Worm (Caenorhabditis elegans) whole organism, mixed stage, embryonic: ENCODE measurements around the gene scrm-8.

Source experiments
- ces-1 ChIP-seq: fragments of 150-350 bp; optimal IDR thresholded peaks from 2 replicates; lab custom pipeline; 2014; ENCODE audit warnings: missing biosample characterization, missing genetic modification reagents, missing genetic modification characterization
- cnd-1 ChIP-seq: fragments of 200-800 bp; sonication (Bioruptor generic); optimal IDR thresholded peaks from 2 replicates; lab custom pipeline; 2018; ENCODE audit warnings: mild to moderate bottlenecking, missing genetic modification characterization, missing compliant biosample characterization
- elt-1 ChIP-seq: sonication (generic microtip); optimal IDR thresholded peaks from 2 replicates; lab custom pipeline; 2017; ENCODE audit warnings: missing genetic modification characterization, mild to moderate bottlenecking, missing compliant biosample characterization, antibody characterized with exemption, moderate library complexity, borderline replicate concordance; ENCODE audit not compliant: insufficient read depth
- elt-3 ChIP-seq: fragments of 150-350 bp; optimal IDR thresholded peaks from 2 replicates; lab custom pipeline; 2014; ENCODE audit warnings: missing biosample characterization, missing genetic modification characterization
- lsy-2 ChIP-seq: fragments of 150-350 bp; optimal IDR thresholded peaks from 2 replicates; lab custom pipeline; 2014; ENCODE audit warnings: missing biosample characterization, missing genetic modification characterization
- mep-1 ChIP-seq: fragments of 150-350 bp; optimal IDR thresholded peaks from 2 replicates; lab custom pipeline; 2017; ENCODE audit warnings: missing biosample characterization, missing genetic modification reagents, missing genetic modification characterization, inconsistent platforms
- nhr-12 ChIP-seq: fragments of 150-350 bp; optimal IDR thresholded peaks from 2 replicates; lab custom pipeline; 2014; ENCODE audit warnings: missing biosample characterization, missing genetic modification characterization
- nhr-28 ChIP-seq: fragments of 150-350 bp; optimal IDR thresholded peaks from 2 replicates; lab custom pipeline; 2014; ENCODE audit warnings: missing biosample characterization, missing genetic modification characterization
- pha-4 ChIP-seq: fragments of 150-350 bp; optimal IDR thresholded peaks from 2 replicates; lab custom pipeline; 2018; ENCODE audit warnings: missing biosample characterization, missing genetic modification reagents, missing genetic modification characterization
- sptf-1 ChIP-seq: sonication (generic microtip); optimal IDR thresholded peaks from 2 replicates; lab custom pipeline; 2017; ENCODE audit warnings: mild to moderate bottlenecking, missing genetic modification characterization, moderate library complexity, missing compliant biosample characterization
- unc-62 ChIP-seq: fragments of 150-350 bp; optimal IDR thresholded peaks from 2 replicates; lab custom pipeline; 2014; ENCODE audit warnings: missing biosample characterization, missing genetic modification reagents, missing genetic modification characterization
- ztf-11 ChIP-seq: fragments of 150-350 bp; optimal IDR thresholded peaks from 2 replicates; lab custom pipeline; 2014; ENCODE audit warnings: missing biosample characterization, missing genetic modification characterization

DNA sequence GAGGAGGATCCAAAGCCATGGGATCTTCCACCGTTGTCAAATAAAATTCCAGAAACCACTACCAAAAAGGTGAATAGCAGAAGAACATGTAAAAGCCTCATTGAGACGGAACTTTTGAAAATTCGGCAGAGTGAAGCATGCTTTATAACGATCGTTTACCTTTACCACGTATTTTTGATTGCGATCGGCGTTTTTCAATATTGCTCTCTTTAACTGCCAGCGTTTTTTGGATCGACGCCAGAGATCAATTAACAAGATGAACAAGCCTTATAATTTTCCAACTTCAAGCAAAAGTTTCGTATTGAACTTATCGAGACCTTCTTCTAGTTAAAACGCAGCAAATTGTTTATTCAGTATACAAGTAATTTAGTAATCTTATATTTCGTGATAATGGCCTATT, 25.5 kb upstream of the scrm-8 start, which contains the start of gene F49F1.10:
- no peak for TF ChIP-seq ztf-11 (tag; lab: Kevin White, UChicago)
- no peak for TF ChIP-seq elt-3
- TF ChIP-seq elt-1 (tag; lab: Kevin White, UChicago), result no peak
- TF ChIP-seq mep-1 (tag; lab: Kevin White, UChicago), result no peak
- no peak for TF ChIP-seq nhr-28
- no peak for TF ChIP-seq lsy-2 (tag; lab: Kevin White, UChicago)
- no peak for TF ChIP-seq sptf-1
- TF ChIP-seq unc-62 (GFP tag; lab: Kevin White, UChicago), result no peak
- no peak for TF ChIP-seq ces-1 (GFP tag; lab: Kevin White, UChicago)
- TF ChIP-seq pha-4, result no peak
- no peak for TF ChIP-seq nhr-12 (tag; lab: Kevin White, UChicago)
- no peak for TF ChIP-seq cnd-1 (tag; lab: Kevin White, UChicago)
